1 fruit fly cellular context compared by ENCODE assay signal in the genomic region with DNA sequence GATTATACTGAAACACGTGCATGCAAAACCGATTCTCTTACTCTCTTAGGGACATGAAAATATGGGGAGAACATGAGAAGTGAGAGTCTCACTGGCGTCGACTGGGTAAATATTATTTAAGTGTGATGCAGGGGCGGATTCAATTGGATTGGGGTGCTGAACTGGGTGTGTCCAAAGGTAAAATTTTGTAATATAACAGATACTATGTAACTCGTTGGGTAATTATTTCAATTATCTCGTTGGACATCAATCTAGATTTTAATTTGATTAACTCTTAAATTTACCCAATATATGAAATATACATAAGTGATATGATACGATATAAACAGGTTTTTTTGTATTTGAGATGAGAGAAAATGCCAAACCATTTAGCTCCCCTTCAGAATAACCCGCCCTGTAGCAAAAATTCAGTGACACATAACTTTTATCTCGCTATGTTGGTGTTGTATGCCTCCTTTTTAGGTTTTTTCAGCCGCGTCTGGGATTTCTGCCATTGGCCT.
A peak's percentile ranks its signal among the peaks of the same experiment; 100 is the strongest.
TF ChIP-seq lines count a peak whose summit lies in the region.

No protein-coding gene starts in this region.

TF ChIP-seq in whole organism, embryonic, 481 proteins besides CTCF, POLR2A, EP300 and RAD21 (continued from another document):
- TF ChIP-seq row (GFP tag; IDR thresholded peaks at IDR 0.05; lab: Robert Waterston, UW) (peak; percentile 97), Atf3 (GFP tag; optimal IDR thresholded peaks at IDR 0.05; lab: Kevin White, UChicago) (peak; percentile 81), CG17829 (tag; optimal IDR thresholded peaks at IDR 0.05; lab: Kevin White, UChicago) (peak; percentile 90), CG18476 (GFP tag; optimal IDR thresholded peaks at IDR 0.05; lab: Kevin White, UChicago) (peak; percentile 93), Dip3 (GFP tag; optimal IDR thresholded peaks at IDR 0.05; lab: Kevin White, UChicago) (peak; percentile 96), CG12769 (tag; optimal IDR thresholded peaks at IDR 0.05; lab: Kevin White, UChicago) (peak; percentile 96), lmd (GFP tag; IDR thresholded peaks at IDR 0.05; lab: Robert Waterston, UW) (peak; percentile 96), CG7372 (GFP tag; IDR thresholded peaks at IDR 0.05; lab: Robert Waterston, UW) (peak; percentile 95), Hmr (GFP tag; optimal IDR thresholded peaks at IDR 0.05; lab: Kevin White, UChicago) (peak; percentile 97), nmo (GFP tag; optimal IDR thresholded peaks at IDR 0.05; lab: Kevin White, UChicago) (peak; percentile 94), zfh1 (GFP tag; IDR thresholded peaks at IDR 0.05; lab: Robert Waterston, UW) (peak; percentile 92), CG18619 (GFP tag; optimal IDR thresholded peaks at IDR 0.05; lab: Kevin White, UChicago) (peak; percentile 93), NfI (GFP tag; optimal IDR thresholded peaks at IDR 0.05; lab: Kevin White, UChicago) (peak; percentile 92), Blimp-1 (GFP tag; optimal IDR thresholded peaks at IDR 0.05; lab: Kevin White, UChicago) (peak; percentile 89), Adf1 (GFP tag; IDR thresholded peaks at IDR 0.05; lab: Robert Waterston, UW) (peak; percentile 82), Lpt (GFP tag; optimal IDR thresholded peaks at IDR 0.05; lab: Kevin White, UChicago) (no peak), CG30431 (GFP tag; optimal IDR thresholded peaks at IDR 0.05; lab: Kevin White, UChicago) (peak; percentile 75), cad (GFP tag; optimal IDR thresholded peaks at IDR 0.05; lab: Kevin White, UChicago) (no peak)
